Worm (Caenorhabditis elegans) whole organism, midembryonic: ENCODE measurements around the gene F56B3.2.

Source experiments
- cog-1 ChIP-seq: sonication (generic microtip); optimal IDR thresholded peaks from 2 replicates; lab custom pipeline; 2016; ENCODE audit warnings: missing genetic modification characterization, missing compliant biosample characterization
- flt-1 ChIP-seq: fragments of 200-800 bp; sonication (Bioruptor generic); IDR thresholded peaks from 2 replicates; pipeline ENCODE4 v1.3.6; 2022; ENCODE audit warnings: missing genetic modification characterization, missing compliant biosample characterization
- ref-1 ChIP-seq: fragments of 200-800 bp; sonication (Bioruptor generic); conservative IDR thresholded peaks from 2 replicates; pipeline ENCODE4 v1.3.6; 2022; ENCODE audit warnings: missing genetic modification reagents, missing genetic modification characterization, missing compliant biosample characterization
- tab-1 ChIP-seq: fragments of 200-800 bp; sonication (Bioruptor generic); IDR thresholded peaks from 2 replicates; pipeline ENCODE4 v1.3.6; 2022; ENCODE audit warnings: missing genetic modification characterization, missing compliant biosample characterization
- ztf-23 ChIP-seq: fragments of 200-800 bp; sonication (Bioruptor generic); IDR thresholded peaks from 2 replicates; pipeline ENCODE4 v1.3.6; 2022; ENCODE audit warnings: missing genetic modification reagents, missing genetic modification characterization, missing compliant biosample characterization

- TF ChIP-seq flt-1 (GFP tag; lab: Robert Waterston, UW) (no peak), tab-1 (GFP tag; lab: Robert Waterston, UW) (no peak), ztf-23 (GFP tag; lab: Robert Waterston, UW) (no peak), ref-1 (no peak), cog-1 (tag; lab: Kevin White, UChicago) (no peak)
Observed at ce11 chrIV:754357-754972, 13.9 kb downstream of the F56B3.2 start.
